Worm (Caenorhabditis elegans): Measurements from ENCODE around the gene frpr-13.

The frpr-13 gene

DNA sequence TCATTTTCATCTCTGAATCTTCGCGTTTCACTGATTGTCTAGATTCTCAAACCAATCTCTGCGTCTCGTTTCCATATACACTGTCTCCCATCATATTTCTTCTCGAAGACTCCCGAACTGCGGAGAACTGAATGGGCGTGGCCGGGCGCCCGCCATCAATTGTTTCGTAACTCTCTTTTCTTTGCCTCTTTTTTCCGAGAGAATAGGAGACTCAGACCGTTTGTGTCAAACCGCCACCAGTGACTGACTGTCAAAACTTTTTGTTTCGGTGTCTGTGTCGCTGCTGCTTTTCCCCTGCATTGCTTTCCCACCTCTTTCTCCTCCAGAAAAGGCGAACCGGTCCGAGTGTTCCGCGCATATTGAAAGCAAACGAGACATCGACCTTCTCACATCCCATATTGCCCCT lies 37.3 kb downstream of the frpr-13 start, which contains the start of gene unc-23 (continued):
- peak; percentile 87 for TF ChIP-seq atf-7 (tag; optimal IDR thresholded peaks at IDR 0.05)
- no peak for TF ChIP-seq snpc-4 (GFP tag; optimal IDR thresholded peaks at IDR 0.05)
- TF ChIP-seq snpc-4 (tag; optimal IDR thresholded peaks at IDR 0.05) = peak in 3 of 4 experiments; percentile 36 to 40 (median 39)
- no peak for TF ChIP-seq F55B11.4 (tag; optimal IDR thresholded peaks at IDR 0.05; ENCODE audit: borderline replicate concordance, insufficient read depth)
- no peak for TF ChIP-seq efl-1 (GFP tag; optimal IDR thresholded peaks at IDR 0.05)
- TF ChIP-seq lin-26 (GFP tag; IDR thresholded peaks at IDR 0.05) = peak; percentile 64; the same call in 1 of the 2 replicates
- no peak for TF ChIP-seq ztf-25 (GFP tag; IDR thresholded peaks at IDR 0.05)

DNA sequence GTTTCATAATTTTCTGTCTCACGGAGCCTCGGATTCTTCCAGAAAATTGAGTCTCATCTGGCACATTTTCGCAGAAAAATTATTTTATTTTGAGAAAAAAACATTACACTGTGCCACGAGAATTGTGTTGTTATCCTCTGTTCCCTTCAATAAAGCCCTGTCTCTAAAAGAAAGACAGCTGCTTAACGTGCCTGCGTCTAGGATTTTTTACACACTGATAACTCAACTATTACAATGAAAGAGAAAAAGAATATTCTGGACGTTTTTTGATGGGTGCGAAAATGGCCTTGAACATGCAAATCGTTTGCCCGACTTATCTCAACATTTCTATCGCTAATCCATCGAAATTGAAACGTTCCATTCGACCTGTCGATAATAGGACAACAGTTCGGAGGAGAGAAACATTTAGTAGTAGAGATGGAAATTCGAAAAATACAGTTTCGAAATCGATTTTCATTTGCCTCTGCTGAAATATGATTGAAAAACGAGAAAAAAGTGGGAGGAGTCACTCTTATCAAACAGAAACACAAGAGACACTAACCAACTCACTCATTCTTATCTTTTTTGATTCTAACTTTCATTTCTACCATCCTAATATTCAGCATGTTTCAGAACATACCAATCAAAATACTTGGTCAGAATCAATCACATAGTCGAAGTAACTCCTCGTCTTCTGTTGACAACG lies 38.1 kb downstream of the frpr-13 start:
- TF ChIP-seq lsy-27 (tag; optimal IDR thresholded peaks at IDR 0.05; ENCODE audit: borderline replicate concordance, insufficient read depth) = no peak
- TF ChIP-seq nhr-80 (tag; optimal IDR thresholded peaks at IDR 0.05) = peak; percentile 29
- 0 out of 2 replicates have a peak, but pooled peaks have one; percentile 16 for TF ChIP-seq nfyb-1 (GFP tag; IDR thresholded peaks at IDR 0.05)
- 0 out of 2 replicates have a peak, but pooled peaks have one; percentile 28 for TF ChIP-seq pbrm-1 (GFP tag; IDR thresholded peaks at IDR 0.05)
- 0 out of 2 replicates have a peak, but pooled peaks have one; percentile 31 for TF ChIP-seq ceh-40 (GFP tag; IDR thresholded peaks at IDR 0.05)
- TF ChIP-seq hsf-1 (GFP tag; IDR thresholded peaks at IDR 0.05) = 0 out of 2 replicates have a peak, but pooled peaks have one; percentile 61

DNA sequence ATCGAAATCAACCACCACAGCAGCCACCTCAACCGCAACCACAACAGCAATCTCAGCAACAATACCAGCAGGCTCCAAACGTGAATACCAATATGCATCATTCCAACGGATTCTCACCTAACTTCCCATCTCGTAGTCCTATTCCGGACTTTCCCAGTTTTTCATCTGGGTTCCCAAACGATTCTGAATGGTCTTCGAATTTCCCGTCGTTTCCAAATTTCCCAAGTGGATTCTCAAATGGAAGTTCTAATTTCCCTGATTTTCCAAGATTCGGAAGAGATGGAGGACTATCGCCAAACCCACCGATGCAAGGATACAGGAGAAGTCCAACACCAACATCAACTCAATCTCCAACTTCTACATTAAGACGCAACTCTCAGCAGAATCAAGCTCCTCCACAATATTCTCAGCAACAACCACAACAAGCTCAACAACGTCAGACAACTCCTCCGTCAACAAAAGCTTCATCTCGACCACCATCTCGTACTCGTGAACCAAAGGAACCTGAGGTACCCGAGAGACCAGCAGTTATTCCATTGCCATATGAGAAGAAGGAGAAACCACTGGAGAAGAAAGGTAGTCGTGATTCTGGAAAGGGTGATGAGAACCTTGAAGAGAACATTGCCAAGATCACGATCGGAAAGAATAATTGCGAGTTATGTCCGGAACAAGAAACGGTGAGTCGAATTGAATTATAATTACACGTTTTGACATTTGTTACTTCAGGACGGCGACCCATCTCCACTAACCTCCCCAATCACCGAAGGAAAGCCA lies 38.8 kb downstream of the frpr-13 start:
- TF ChIP-seq nhr-120 (GFP tag; IDR thresholded peaks at IDR 0.05) = no peak
- no peak for TF ChIP-seq tbx-9 (tag; optimal IDR thresholded peaks at IDR 0.05; ENCODE audit: borderline replicate concordance)
- peak; percentile 65 for TF ChIP-seq ama-1 (optimal IDR thresholded peaks at IDR 0.05)
- no peak for TF ChIP-seq ama-1 (GFP tag; optimal IDR thresholded peaks at IDR 0.05)
- TF ChIP-seq lsy-27 (tag; optimal IDR thresholded peaks at IDR 0.05; ENCODE audit: borderline replicate concordance, insufficient read depth) = no peak
- no peak for TF ChIP-seq sdz-38 (tag; optimal IDR thresholded peaks at IDR 0.05)
- TF ChIP-seq attf-6 (GFP tag; IDR thresholded peaks at IDR 0.05) = no peak
- 0 out of 2 replicates have a peak, but pooled peaks have one; percentile 9 for TF ChIP-seq pbrm-1 (GFP tag; IDR thresholded peaks at IDR 0.05)
- TF ChIP-seq ets-4 (GFP tag; optimal IDR thresholded peaks at IDR 0.05) = no peak
- TF ChIP-seq lin-54 (GFP tag; optimal IDR thresholded peaks at IDR 0.05) = no peak
- TF ChIP-seq somi-1 (GFP tag; optimal IDR thresholded peaks at IDR 0.05) = no peak
- TF ChIP-seq D2030.7 (GFP tag; IDR thresholded peaks at IDR 0.05) = no peak
- TF ChIP-seq snpc-1.1 (tag; optimal IDR thresholded peaks at IDR 0.05; ENCODE audit: insufficient read depth) = no peak
- no peak for TF ChIP-seq madf-8 (GFP tag; conservative IDR thresholded peaks at IDR 0.05)

DNA sequence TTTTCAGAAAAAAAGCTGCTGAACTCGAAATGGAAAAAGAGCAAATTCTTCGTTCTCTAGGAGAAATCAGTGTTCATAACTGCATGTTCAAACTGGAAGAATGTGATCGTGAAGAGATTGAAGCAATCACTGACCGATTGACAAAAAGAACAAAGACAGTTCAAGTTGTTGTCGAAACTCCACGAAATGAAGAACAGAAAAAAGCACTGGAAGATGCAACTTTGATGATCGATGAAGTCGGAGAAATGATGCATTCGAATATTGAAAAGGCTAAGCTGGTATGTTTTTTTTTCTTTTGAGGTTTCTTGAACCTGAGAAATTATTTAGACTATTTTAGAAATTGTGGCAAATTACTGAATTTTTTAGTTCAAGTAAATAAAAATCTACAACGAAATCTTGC lies 39.6 kb downstream of the frpr-13 start:
- TF ChIP-seq hlh-12 (tag; optimal IDR thresholded peaks at IDR 0.05) = no peak
- TF ChIP-seq F22D6.2 (tag; optimal IDR thresholded peaks at IDR 0.05) = no peak
- TF ChIP-seq unc-62 (GFP tag; optimal IDR thresholded peaks at IDR 0.05) = no peak
- no peak for TF ChIP-seq egl-18 (GFP tag; IDR thresholded peaks at IDR 0.05)
- peak; percentile 11 for TF ChIP-seq ama-1 (optimal IDR thresholded peaks at IDR 0.05)
- no peak for TF ChIP-seq ama-1 (GFP tag; optimal IDR thresholded peaks at IDR 0.05)
- TF ChIP-seq nfya-1 (tag; optimal IDR thresholded peaks at IDR 0.05; ENCODE audit: borderline replicate concordance, insufficient read depth) = no peak
- TF ChIP-seq dpff-1 (tag; optimal IDR thresholded peaks at IDR 0.05) = no peak
- no peak for TF ChIP-seq C17E4.6 (GFP tag; IDR thresholded peaks at IDR 0.05)
- no peak for TF ChIP-seq Y56A3A.18 (GFP tag; IDR thresholded peaks at IDR 0.05)
- no peak for TF ChIP-seq F57A8.1 (GFP tag; optimal IDR thresholded peaks at IDR 0.05)
- TF ChIP-seq madf-3 (GFP tag; IDR thresholded peaks at IDR 0.05) = 0 out of 2 replicates have a peak, but pooled peaks have one; percentile 21
- TF ChIP-seq mel-28 (tag; optimal IDR thresholded peaks at IDR 0.05; ENCODE audit: borderline replicate concordance) = no peak
- TF ChIP-seq dpl-1 (GFP tag; optimal IDR thresholded peaks at IDR 0.05) = no peak
- TF ChIP-seq atf-7 (tag; optimal IDR thresholded peaks at IDR 0.05) = no peak
- no peak for TF ChIP-seq cebp-2 (GFP tag; IDR thresholded peaks at IDR 0.05)
- no peak for TF ChIP-seq ztf-26 (tag; optimal IDR thresholded peaks at IDR 0.05)
- no peak for TF ChIP-seq egl-44 (GFP tag; IDR thresholded peaks at IDR 0.05)
- TF ChIP-seq lin-35 (GFP tag; optimal IDR thresholded peaks at IDR 0.05) = no peak

All from whole organism, young adult.